Worm (Caenorhabditis elegans): ENCODE results near the gene irld-11.

irld-11 gene

DNA sequence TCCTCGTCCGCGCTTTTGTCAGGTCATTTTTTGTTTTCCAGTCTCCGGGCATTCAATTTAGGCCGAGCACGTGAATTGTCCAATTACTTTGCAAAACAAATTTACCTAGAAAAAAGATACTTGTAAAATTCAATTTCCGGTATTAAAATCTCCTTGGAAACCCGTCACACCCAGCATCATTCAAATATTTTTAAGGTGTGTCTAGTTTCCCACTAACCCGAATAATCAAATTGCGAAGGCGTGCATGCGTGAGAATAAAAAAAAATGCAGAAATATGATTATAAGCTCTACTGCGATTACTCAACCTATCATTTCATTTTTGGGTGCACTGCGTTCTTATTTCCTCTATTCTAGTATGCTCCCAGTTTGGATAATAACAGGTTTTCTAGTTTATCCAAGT, at the start of gene irld-11:
irld-11 (plus strand) TSS at position 301 of the 400 bp plus-strand sequence.
- no peak for TF ChIP-seq ztf-23 (GFP tag; IDR thresholded peaks at IDR 0.05)
- no peak for TF ChIP-seq flt-1 (GFP tag; IDR thresholded peaks at IDR 0.05)
- no peak for TF ChIP-seq klf-2 (GFP tag; conservative IDR thresholded peaks at IDR 0.05)

DNA sequence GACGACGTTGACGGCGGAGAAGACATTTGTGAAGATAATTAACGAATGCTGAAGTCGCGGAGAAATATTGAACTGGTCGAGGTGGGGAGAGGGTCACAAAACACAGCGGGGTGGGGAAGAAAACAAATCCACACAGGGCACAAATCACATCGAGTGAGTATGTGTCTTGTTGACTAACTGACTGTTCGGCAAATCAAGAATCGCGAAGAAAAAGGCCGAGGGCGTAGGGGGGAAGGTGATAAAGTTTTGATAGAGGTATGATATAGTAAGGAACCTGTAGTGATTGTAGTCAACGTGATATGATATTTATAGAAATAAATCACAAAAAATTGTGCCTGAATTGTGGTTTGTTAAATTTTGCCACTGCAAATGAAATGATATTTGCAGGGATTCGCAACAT, 47.2 kb upstream of the irld-11 start, which contains the start of gene nhr-178:
nhr-178 (minus strand) TSS at position 164 of the 400 bp plus-strand sequence.
- TF ChIP-seq med-1 (GFP tag; optimal IDR thresholded peaks at IDR 0.05; ENCODE audit: insufficient read depth) = no peak

DNA sequence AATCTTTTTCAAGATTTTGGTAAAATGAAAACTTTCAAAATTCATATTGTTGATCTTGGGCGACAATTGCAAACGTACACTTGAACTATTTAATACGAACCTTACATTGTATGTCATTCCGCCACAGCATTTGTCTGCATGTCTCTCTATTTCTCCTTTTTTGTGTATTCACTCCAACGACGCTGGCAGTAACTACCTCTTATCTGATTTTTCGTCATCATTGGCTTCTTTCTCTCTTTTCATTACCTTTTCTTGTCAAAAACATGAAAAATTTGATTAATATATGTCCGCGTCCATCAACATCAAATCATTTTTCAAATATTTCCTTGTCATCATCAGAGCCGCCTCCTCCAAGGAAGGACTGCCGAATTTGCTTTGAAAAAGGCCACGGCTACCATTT, 44.8 kb upstream of the irld-11 start, which contains the start of gene nhr-177:
nhr-177 (plus strand) TSS at position 167 of the 400 bp plus-strand sequence.
- TF ChIP-seq med-1 (GFP tag; optimal IDR thresholded peaks at IDR 0.05; ENCODE audit: insufficient read depth) (no peak), klf-2 (GFP tag; conservative IDR thresholded peaks at IDR 0.05) (no peak), ref-1 (GFP tag; conservative IDR thresholded peaks at IDR 0.05) (no peak), T22C8.4 (GFP tag; IDR thresholded peaks at IDR 0.05) (no peak), ztf-23 (GFP tag; IDR thresholded peaks at IDR 0.05) (no peak)

DNA sequence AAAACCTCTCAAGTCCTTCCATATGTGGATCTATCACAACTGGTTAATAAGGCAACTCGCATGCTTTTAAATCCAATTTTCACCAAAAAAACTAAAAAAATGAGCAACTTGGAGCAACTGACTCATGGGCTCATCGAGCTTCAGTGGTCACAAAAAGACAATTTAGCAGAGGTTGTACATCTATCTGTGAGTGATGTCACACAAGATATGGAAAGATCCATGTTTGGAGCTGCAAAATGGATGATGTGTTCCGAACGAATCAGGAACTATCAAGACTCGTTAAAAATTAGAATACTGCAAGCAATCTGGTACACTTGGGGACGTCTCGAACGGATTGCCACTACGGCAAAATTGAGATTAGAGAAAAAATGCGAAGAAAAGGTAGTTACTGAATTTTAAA, 43.4 kb upstream of the irld-11 start:
- TF ChIP-seq med-1 (GFP tag; optimal IDR thresholded peaks at IDR 0.05; ENCODE audit: insufficient read depth) (no peak), ref-1 (GFP tag; conservative IDR thresholded peaks at IDR 0.05) (no peak), cog-1 (tag; optimal IDR thresholded peaks at IDR 0.05) (no peak), ztf-23 (GFP tag; IDR thresholded peaks at IDR 0.05) (no peak), T22C8.4 (GFP tag; IDR thresholded peaks at IDR 0.05) (no peak), tab-1 (GFP tag; IDR thresholded peaks at IDR 0.05) (no peak), klf-2 (GFP tag; conservative IDR thresholded peaks at IDR 0.05) (no peak), flt-1 (GFP tag; IDR thresholded peaks at IDR 0.05) (no peak), ztf-29 (GFP tag; IDR thresholded peaks at IDR 0.05) (no peak)

DNA sequence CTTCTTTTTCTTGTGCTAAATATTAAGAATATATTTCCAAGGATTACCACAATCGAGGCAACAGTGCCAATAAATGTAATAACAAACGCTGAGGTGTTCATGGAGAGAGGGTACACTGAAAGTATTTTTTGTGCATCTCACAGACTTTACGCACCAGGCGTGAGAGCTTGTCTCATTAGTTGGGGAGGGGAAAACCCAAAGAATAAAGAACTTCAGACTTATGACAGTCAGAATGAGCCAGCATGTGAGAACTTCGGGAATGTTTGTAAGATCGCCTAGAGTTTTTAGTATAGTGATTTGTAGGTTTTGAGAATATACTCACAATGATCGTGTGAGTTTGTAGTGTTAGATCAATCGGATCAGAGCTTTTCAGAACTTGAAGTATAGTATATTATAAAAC, 40.2 kb upstream of the irld-11 start, which contains the start of gene srbc-41:
srbc-41 (minus strand) TSS at position 101 of the 400 bp plus-strand sequence.
- no peak for TF ChIP-seq med-1 (GFP tag; optimal IDR thresholded peaks at IDR 0.05; ENCODE audit: insufficient read depth)
- TF ChIP-seq flt-1 (GFP tag; IDR thresholded peaks at IDR 0.05) = no peak
- TF ChIP-seq T22C8.4 (GFP tag; IDR thresholded peaks at IDR 0.05) = no peak
- TF ChIP-seq ref-1 (GFP tag; conservative IDR thresholded peaks at IDR 0.05) = no peak
- TF ChIP-seq ztf-23 (GFP tag; IDR thresholded peaks at IDR 0.05) = no peak
- no peak for TF ChIP-seq cog-1 (tag; optimal IDR thresholded peaks at IDR 0.05)
- TF ChIP-seq ztf-29 (GFP tag; IDR thresholded peaks at IDR 0.05) = no peak
- TF ChIP-seq klf-2 (GFP tag; conservative IDR thresholded peaks at IDR 0.05) = no peak
- TF ChIP-seq tab-1 (GFP tag; IDR thresholded peaks at IDR 0.05) = no peak

DNA sequence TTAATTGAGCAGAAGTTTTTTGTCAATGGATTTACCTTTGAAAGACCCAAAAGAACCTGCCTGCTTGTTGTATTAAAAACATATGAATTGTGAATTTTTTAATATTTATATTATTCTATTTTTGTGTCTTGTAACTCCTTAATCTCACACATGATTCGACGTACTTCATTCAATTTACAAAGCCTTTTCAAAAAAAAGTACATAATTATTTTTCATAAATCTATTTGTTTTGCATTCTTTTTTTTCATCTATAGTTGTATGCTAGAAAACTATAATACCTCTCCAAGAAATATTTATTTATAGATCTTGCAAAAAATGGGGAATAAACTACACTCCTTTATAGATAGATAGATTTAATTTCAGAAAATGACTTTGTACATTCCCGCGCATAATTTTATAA, 36.2 kb upstream of the irld-11 start, which contains the start of gene nhr-179:
nhr-179 (minus strand) TSS at position 101 of the 400 bp plus-strand sequence.
- TF ChIP-seq T22C8.4 (GFP tag; IDR thresholded peaks at IDR 0.05) = no peak
- no peak for TF ChIP-seq klf-2 (GFP tag; conservative IDR thresholded peaks at IDR 0.05)
- TF ChIP-seq ztf-29 (GFP tag; IDR thresholded peaks at IDR 0.05) = no peak
- TF ChIP-seq ztf-23 (GFP tag; IDR thresholded peaks at IDR 0.05) = no peak
- TF ChIP-seq cog-1 (tag; optimal IDR thresholded peaks at IDR 0.05) = no peak
- no peak for TF ChIP-seq ref-1 (GFP tag; conservative IDR thresholded peaks at IDR 0.05)
- TF ChIP-seq flt-1 (GFP tag; IDR thresholded peaks at IDR 0.05) = no peak

DNA sequence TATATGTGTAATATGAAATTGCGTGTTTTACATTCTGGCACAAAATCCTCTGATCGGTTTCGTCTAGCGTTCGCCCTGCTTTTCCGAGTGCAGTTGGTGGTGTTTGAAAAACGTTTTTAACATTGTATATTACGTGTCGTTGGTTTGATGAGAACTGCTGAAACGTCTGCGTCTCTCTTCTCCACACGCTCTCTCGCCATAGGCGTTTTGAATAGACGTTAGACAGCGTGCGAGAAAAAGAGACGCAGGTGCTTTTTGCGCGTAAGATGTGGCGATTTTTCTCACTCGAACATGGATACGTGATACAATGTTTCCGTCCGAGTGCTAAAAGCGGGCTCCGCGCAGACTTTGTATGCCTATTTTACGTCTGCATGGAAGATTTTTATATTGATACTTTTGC, 34.4 kb upstream of the irld-11 start:
- TF ChIP-seq klf-2 (GFP tag; conservative IDR thresholded peaks at IDR 0.05) (no peak), cog-1 (tag; optimal IDR thresholded peaks at IDR 0.05) (no peak), tab-1 (GFP tag; IDR thresholded peaks at IDR 0.05) (no peak), med-1 (GFP tag; optimal IDR thresholded peaks at IDR 0.05; ENCODE audit: insufficient read depth) (no peak)

DNA sequence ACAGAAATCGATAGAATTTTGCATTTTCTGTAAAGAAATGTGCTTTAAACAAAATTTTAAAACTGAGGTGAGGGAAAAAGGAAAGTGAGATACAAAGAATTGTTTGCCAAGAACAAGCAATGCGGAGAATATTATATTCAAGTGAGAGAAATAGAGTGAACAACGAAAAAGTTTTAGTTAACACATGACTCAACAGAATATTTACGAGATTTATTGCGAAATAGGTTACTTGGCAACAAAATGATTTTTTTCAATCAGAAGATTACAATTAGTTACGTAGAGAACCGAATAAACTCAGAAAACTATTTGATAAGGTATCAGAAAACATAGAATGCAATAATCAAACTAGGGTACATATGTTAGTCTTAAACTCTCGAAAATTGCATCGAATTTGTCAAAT, 33.5 kb upstream of the irld-11 start, which contains the start of gene nhr-117:
nhr-117 (minus strand) TSS at position 27 of the 400 bp plus-strand sequence.
- TF ChIP-seq ztf-29 (GFP tag; IDR thresholded peaks at IDR 0.05) (no peak), flt-1 (GFP tag; IDR thresholded peaks at IDR 0.05) (no peak), cog-1 (tag; optimal IDR thresholded peaks at IDR 0.05) (no peak), ztf-23 (GFP tag; IDR thresholded peaks at IDR 0.05) (no peak), ref-1 (GFP tag; conservative IDR thresholded peaks at IDR 0.05) (no peak), klf-2 (GFP tag; conservative IDR thresholded peaks at IDR 0.05) (no peak), T22C8.4 (GFP tag; IDR thresholded peaks at IDR 0.05) (no peak), med-1 (GFP tag; optimal IDR thresholded peaks at IDR 0.05; ENCODE audit: insufficient read depth) (no peak), tab-1 (GFP tag; IDR thresholded peaks at IDR 0.05) (no peak)

DNA sequence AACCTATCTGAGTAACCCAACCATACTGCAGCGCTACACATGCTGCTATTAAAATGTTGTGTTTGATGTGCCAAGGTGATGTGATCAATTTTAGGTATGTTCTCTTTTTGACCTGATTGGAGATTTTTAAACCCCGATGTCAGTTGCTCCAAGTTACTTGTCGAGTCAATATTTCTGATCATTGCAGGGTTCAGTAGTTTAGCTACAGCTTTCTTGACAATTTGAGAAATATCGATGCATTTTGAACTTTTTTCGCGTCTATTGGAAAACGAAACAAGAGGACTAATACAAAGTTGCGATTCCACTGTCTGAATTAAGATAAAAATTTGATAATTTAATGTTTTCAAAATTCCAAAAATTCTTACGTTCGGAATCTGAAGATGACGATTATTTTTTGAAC, 31.5 kb upstream of the irld-11 start:
- TF ChIP-seq cog-1 (tag; optimal IDR thresholded peaks at IDR 0.05) (no peak), tab-1 (GFP tag; IDR thresholded peaks at IDR 0.05) (no peak), ztf-29 (GFP tag; IDR thresholded peaks at IDR 0.05) (no peak), T22C8.4 (GFP tag; IDR thresholded peaks at IDR 0.05) (no peak), med-1 (GFP tag; optimal IDR thresholded peaks at IDR 0.05; ENCODE audit: insufficient read depth) (no peak), ztf-23 (GFP tag; IDR thresholded peaks at IDR 0.05) (no peak), klf-2 (GFP tag; conservative IDR thresholded peaks at IDR 0.05) (no peak), flt-1 (GFP tag; IDR thresholded peaks at IDR 0.05) (no peak), ref-1 (GFP tag; conservative IDR thresholded peaks at IDR 0.05) (no peak)

DNA sequence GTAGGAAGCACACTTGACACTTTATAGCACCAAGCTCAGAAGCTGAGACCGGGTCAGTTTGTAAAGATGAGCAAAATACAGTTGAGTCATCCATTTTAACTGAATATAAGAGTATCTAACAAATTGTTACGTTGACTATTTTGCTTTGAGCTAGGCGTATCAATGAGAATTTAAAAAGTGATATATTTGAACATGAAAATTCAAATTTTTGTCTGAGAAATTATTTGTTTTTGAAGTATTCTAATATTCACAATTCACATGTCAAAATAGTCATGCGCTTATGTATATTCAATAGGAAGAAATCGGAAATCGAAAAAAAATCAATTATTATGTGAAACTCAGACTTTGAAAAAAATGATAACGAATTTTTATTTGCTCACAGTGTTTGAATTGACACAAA, 30.6 kb upstream of the irld-11 start, which contains the start of gene nhr-110:
nhr-110 (minus strand) TSS at position 101 of the 400 bp plus-strand sequence.
- no peak for TF ChIP-seq klf-2 (GFP tag; conservative IDR thresholded peaks at IDR 0.05)
- TF ChIP-seq ref-1 (GFP tag; conservative IDR thresholded peaks at IDR 0.05) = no peak
- TF ChIP-seq ztf-29 (GFP tag; IDR thresholded peaks at IDR 0.05) = no peak
- TF ChIP-seq tab-1 (GFP tag; IDR thresholded peaks at IDR 0.05) = no peak
- TF ChIP-seq T22C8.4 (GFP tag; IDR thresholded peaks at IDR 0.05) = no peak
- TF ChIP-seq ztf-23 (GFP tag; IDR thresholded peaks at IDR 0.05) = no peak
- no peak for TF ChIP-seq med-1 (GFP tag; optimal IDR thresholded peaks at IDR 0.05; ENCODE audit: insufficient read depth)
- TF ChIP-seq cog-1 (tag; optimal IDR thresholded peaks at IDR 0.05) = no peak
- no peak for TF ChIP-seq flt-1 (GFP tag; IDR thresholded peaks at IDR 0.05)
